Fruit fly (Drosophila melanogaster): ENCODE data around the gene ATPsynE.

Gene ATPsynE

DNA sequence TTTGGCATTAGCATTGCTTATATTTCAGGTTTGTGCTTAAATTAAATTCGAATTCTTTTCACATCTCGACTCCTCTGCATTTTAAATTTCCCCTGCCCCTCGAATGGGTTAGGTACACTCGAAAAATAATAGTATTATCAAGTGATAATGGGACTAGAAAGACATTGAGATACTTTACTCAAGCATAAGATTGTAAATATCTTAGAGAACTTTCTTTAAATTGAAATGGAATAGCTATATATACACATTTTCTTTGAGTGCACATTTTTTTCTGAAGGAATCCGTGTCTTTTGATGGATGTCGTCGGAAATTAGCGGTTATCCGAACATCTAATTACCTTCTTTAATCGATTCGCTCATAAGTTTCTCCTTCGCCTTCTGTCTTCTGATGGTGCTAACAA, 15.7 kb upstream of the ATPsynE start (continued):
- peak; percentile 8 for TF ChIP-seq nmo (GFP tag; optimal IDR thresholded peaks at IDR 0.05)
- TF ChIP-seq CG17568 (GFP tag; optimal IDR thresholded peaks at IDR 0.05) = no peak
- no peak for TF ChIP-seq z (GFP tag; IDR thresholded peaks at IDR 0.05)
- TF ChIP-seq slou (GFP tag; optimal IDR thresholded peaks at IDR 0.05) = no peak
- no peak for TF ChIP-seq eve (GFP tag; optimal IDR thresholded peaks at IDR 0.05)
- TF ChIP-seq toy (GFP tag; IDR thresholded peaks at IDR 0.05) = no peak
- no peak for TF ChIP-seq scrt (GFP tag; optimal IDR thresholded peaks at IDR 0.05)
- peak; percentile 13 for TF ChIP-seq sd (tag; optimal IDR thresholded peaks at IDR 0.05)
- TF ChIP-seq ind (GFP tag; optimal IDR thresholded peaks at IDR 0.05) = no peak
- TF ChIP-seq ab (GFP tag; optimal IDR thresholded peaks at IDR 0.05) = no peak
- TF ChIP-seq CG2129 (GFP tag; IDR thresholded peaks at IDR 0.05; ENCODE audit: partially characterized antibody) = no peak
- TF ChIP-seq CG7987 (GFP tag; optimal IDR thresholded peaks at IDR 0.05) = no peak
- TF ChIP-seq CG8944 (GFP tag; optimal IDR thresholded peaks at IDR 0.05) = no peak
- TF ChIP-seq CG18764 (GFP tag; optimal IDR thresholded peaks at IDR 0.05) = no peak
- no peak for TF ChIP-seq CG34224 (GFP tag; IDR thresholded peaks at IDR 0.05; ENCODE audit: partially characterized antibody)
- no peak for TF ChIP-seq Antp (GFP tag; optimal IDR thresholded peaks at IDR 0.05)
- TF ChIP-seq CG14014 (GFP tag; IDR thresholded peaks at IDR 0.05) = no peak
- no peak for TF ChIP-seq CG6254 (GFP tag; optimal IDR thresholded peaks at IDR 0.05)
- TF ChIP-seq trem (tag; optimal IDR thresholded peaks at IDR 0.05) = peak; percentile 7
- TF ChIP-seq trh (GFP tag; optimal IDR thresholded peaks at IDR 0.05) = no peak
- no peak for TF ChIP-seq CG1832 (GFP tag; optimal IDR thresholded peaks at IDR 0.05)
- TF ChIP-seq CG14860 (GFP tag; IDR thresholded peaks at IDR 0.05; ENCODE audit: partially characterized antibody) = no peak
- TF ChIP-seq repo (GFP tag; optimal IDR thresholded peaks at IDR 0.05) = no peak
- no peak for TF ChIP-seq CG5180 (GFP tag; optimal IDR thresholded peaks at IDR 0.05)
- no peak for TF ChIP-seq CG10654 (GFP tag; optimal IDR thresholded peaks at IDR 0.05)
- TF ChIP-seq CG1792 (GFP tag; optimal IDR thresholded peaks at IDR 0.05) = no peak
- peak; percentile 40; the same call in 1 of the 3 replicates for TF ChIP-seq tgo (GFP tag; IDR thresholded peaks at IDR 0.05)
- TF ChIP-seq Lim3 (GFP tag; IDR thresholded peaks at IDR 0.05) = no peak
- TF ChIP-seq CG7963 (GFP tag; IDR thresholded peaks at IDR 0.05; ENCODE audit: partially characterized antibody) = no peak
- TF ChIP-seq CG4404 (GFP tag; IDR thresholded peaks at IDR 0.05) = no peak
- peak; percentile 3 for TF ChIP-seq CG18476 (GFP tag; optimal IDR thresholded peaks at IDR 0.05)
- no peak for TF ChIP-seq CG13123 (GFP tag; optimal IDR thresholded peaks at IDR 0.05)
- TF ChIP-seq wdn (GFP tag; IDR thresholded peaks at IDR 0.05) = no peak
- TF ChIP-seq CG8281 (tag; optimal IDR thresholded peaks at IDR 0.05) = no peak
- TF ChIP-seq CG30431 (GFP tag; optimal IDR thresholded peaks at IDR 0.05) = no peak
- TF ChIP-seq Asciz (GFP tag; optimal IDR thresholded peaks at IDR 0.05) = no peak
- no peak for TF ChIP-seq CG17359 (tag; optimal IDR thresholded peaks at IDR 0.05)
- TF ChIP-seq ems (GFP tag; optimal IDR thresholded peaks at IDR 0.05) = peak; percentile 7
- TF ChIP-seq Bdp1 (GFP tag; optimal IDR thresholded peaks at IDR 0.05) = no peak
- TF ChIP-seq cwo (GFP tag; optimal IDR thresholded peaks at IDR 0.05) = no peak
- no peak for TF ChIP-seq CG17328 (GFP tag; IDR thresholded peaks at IDR 0.05)
- TF ChIP-seq CG12299 (tag; optimal IDR thresholded peaks at IDR 0.05) = no peak
- TF ChIP-seq C15 (GFP tag; IDR thresholded peaks at IDR 0.05) = no peak
- no peak for TF ChIP-seq Nf-YB (GFP tag; optimal IDR thresholded peaks at IDR 0.05)
- no peak for TF ChIP-seq CG17186 (GFP tag; optimal IDR thresholded peaks at IDR 0.05)
- TF ChIP-seq CG8388 (GFP tag; optimal IDR thresholded peaks at IDR 0.05) = no peak
- no peak for TF ChIP-seq NfI (GFP tag; optimal IDR thresholded peaks at IDR 0.05)
- no peak for TF ChIP-seq croc (GFP tag; conservative IDR thresholded peaks at IDR 0.05)
- TF ChIP-seq fu2 (GFP tag; optimal IDR thresholded peaks at IDR 0.05) = no peak
- no peak for TF ChIP-seq CG8089 (GFP tag; optimal IDR thresholded peaks at IDR 0.05)
- TF ChIP-seq CG34422 (GFP tag; IDR thresholded peaks at IDR 0.05) = peak; percentile 60; the same call in 1 of the 3 replicates
- no peak for TF ChIP-seq CG11398 (GFP tag; optimal IDR thresholded peaks at IDR 0.05)
